Fruit fly (Drosophila melanogaster) whole organism, wandering third instar larva: ENCODE data around the gene CG1142.

Experiments used
- Abd-B ChIP-seq: fragments of >200 bp; optimal IDR thresholded peaks from 2 replicates; lab custom pipeline; 2017; ENCODE audit warnings: missing biosample characterization, missing genetic modification characterization
- Hr83 ChIP-seq: fragments of 200-300 bp; sonication (Bioruptor generic); optimal IDR thresholded peaks from 2 replicates; lab custom pipeline; 2016; ENCODE audit warnings: missing biosample characterization, mild to moderate bottlenecking, missing genetic modification characterization, moderate library complexity; ENCODE audit not compliant: poor library complexity, severe bottlenecking
- OdsH ChIP-seq: fragments of 200-800 bp; sonication (Bioruptor generic); optimal IDR thresholded peaks from 2 replicates; lab custom pipeline; 2016; ENCODE audit warnings: missing biosample characterization, mild to moderate bottlenecking, missing genetic modification characterization
- br ChIP-seq: fragments of 200-800 bp; sonication (Bioruptor generic); optimal IDR thresholded peaks from 2 replicates; lab custom pipeline; 2016; ENCODE audit warnings: missing biosample characterization, missing genetic modification characterization
- dsf ChIP-seq: sonication (Bioruptor generic); optimal IDR thresholded peaks from 2 replicates; lab custom pipeline; 2016; ENCODE audit warnings: missing biosample characterization, missing genetic modification characterization, borderline replicate concordance
- fru ChIP-seq: fragments of 200-800 bp; sonication (Bioruptor generic); optimal IDR thresholded peaks from 3 replicates; lab custom pipeline; 2016; ENCODE audit warnings: missing biosample characterization, mild to moderate bottlenecking, missing genetic modification characterization
- lola ChIP-seq: fragments of >200 bp; optimal IDR thresholded peaks from 2 replicates; lab custom pipeline; 2017; ENCODE audit warnings: missing biosample characterization, missing genetic modification characterization
- psq ChIP-seq: fragments of 200-800 bp; sonication (Bioruptor generic); optimal IDR thresholded peaks from 3 replicates; lab custom pipeline; 2017; ENCODE audit warnings: missing biosample characterization, mild to moderate bottlenecking, missing genetic modification characterization, moderate library complexity
- sv ChIP-seq: fragments of 200-800 bp; sonication (Bioruptor generic); optimal IDR thresholded peaks from 3 replicates; lab custom pipeline; 2016; ENCODE audit warnings: missing biosample characterization, missing genetic modification characterization
- usp ChIP-seq: fragments of >200 bp; optimal IDR thresholded peaks from 2 replicates; lab custom pipeline; 2017; ENCODE audit warnings: missing biosample characterization, missing genetic modification characterization

DNA sequence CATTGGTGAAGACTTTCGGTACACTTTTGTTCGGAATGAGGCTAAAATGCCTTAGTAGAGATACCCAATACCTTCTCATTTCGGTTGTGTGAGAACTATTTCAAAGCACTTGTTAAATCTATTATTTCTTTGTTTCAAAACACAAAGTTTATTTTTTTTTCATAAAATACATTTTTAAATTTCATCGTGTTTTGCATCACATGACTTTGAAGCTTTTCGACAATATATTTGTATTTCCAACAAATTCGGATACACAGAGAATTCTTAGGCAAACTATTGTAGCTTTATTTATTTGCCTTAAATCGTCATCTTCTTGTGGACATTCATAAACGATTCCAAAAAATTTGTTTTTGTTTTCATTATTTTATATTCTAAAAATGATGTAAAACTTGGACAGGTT lies 20.2 kb upstream of the CG1142 start, which contains the start of gene alpha-Est10:
- TF ChIP-seq fru (GFP tag; lab: Kevin White, UChicago) = no peak
- TF ChIP-seq dsf = no peak
- no peak for TF ChIP-seq sv (GFP tag; lab: Kevin White, UChicago)
- TF ChIP-seq OdsH = no peak
- TF ChIP-seq Abd-B (GFP tag; lab: Kevin White, UChicago) = no peak
- no peak for TF ChIP-seq lola
- TF ChIP-seq psq (GFP tag; lab: Kevin White, UChicago) = no peak
- TF ChIP-seq br (GFP tag; lab: Kevin White, UChicago) = no peak
- TF ChIP-seq usp (GFP tag; lab: Kevin White, UChicago) = no peak
- TF ChIP-seq Hr83 (GFP tag; lab: Kevin White, UChicago) = no peak
